Worm (Caenorhabditis elegans) whole organism, L1 larva: Measurements from ENCODE around the gene hmg-1.2.

Experiments
- C16A3.4 ChIP-seq: fragments of 150-350 bp; optimal IDR thresholded peaks from 2 replicates; lab custom pipeline; 2014; ENCODE audit warnings: missing biosample characterization, missing genetic modification characterization
- F16B12.6 ChIP-seq: fragments of 150-350 bp; optimal IDR thresholded peaks from 2 replicates; lab custom pipeline; 2014; ENCODE audit warnings: missing biosample characterization, missing genetic modification characterization
- aha-1 ChIP-seq: fragments of 150-350 bp; optimal IDR thresholded peaks from 2 replicates; lab custom pipeline; 2014; ENCODE audit warnings: missing biosample characterization, missing genetic modification characterization
- ceh-82 ChIP-seq, 3 experiments: fragments of 150-350 bp in 1 of 3; sonication (generic microtip) in 2 of 3; optimal IDR thresholded peaks; 2 replicates each; lab custom pipeline; 2014 to 2017; ENCODE audit warnings: missing biosample characterization in 3 of 3, missing genetic modification characterization in 3 of 3
- dpl-1 ChIP-seq, 3 experiments: fragments of 150-350 bp in 2 of 3; sonication (generic microtip) in 1 of 3; optimal IDR thresholded peaks; 2 replicates each; lab custom pipeline; 2014 to 2017; ENCODE audit warnings: missing biosample characterization in 3 of 3, missing genetic modification characterization in 3 of 3, missing genetic modification reagents in 3 of 3
- efl-3 ChIP-seq: fragments of 200-800 bp; sonication (Bioruptor generic); optimal IDR thresholded peaks from 2 replicates; lab custom pipeline; 2018; ENCODE audit warnings: mild to moderate bottlenecking, missing genetic modification characterization, missing compliant biosample characterization
- fkh-10 ChIP-seq: sonication (generic microtip); optimal IDR thresholded peaks from 2 replicates; lab custom pipeline; 2017; ENCODE audit warnings: missing biosample characterization, missing genetic modification reagents, missing genetic modification characterization
- lin-13 ChIP-seq: fragments of 150-350 bp; optimal IDR thresholded peaks from 2 replicates; lab custom pipeline; 2014; ENCODE audit warnings: missing biosample characterization, missing genetic modification reagents, missing genetic modification characterization
- nhr-11 ChIP-seq: fragments of 150-350 bp; optimal IDR thresholded peaks from 2 replicates; lab custom pipeline; 2014; ENCODE audit warnings: missing biosample characterization, missing genetic modification characterization
- nhr-28 ChIP-seq: fragments of 150-350 bp; optimal IDR thresholded peaks from 2 replicates; lab custom pipeline; 2014; ENCODE audit warnings: missing biosample characterization, missing genetic modification characterization
- snpc-4 ChIP-seq: fragments of 150-350 bp; optimal IDR thresholded peaks from 2 replicates; lab custom pipeline; 2014; ENCODE audit warnings: missing biosample characterization, missing genetic modification characterization
- xbp-1 ChIP-seq: sonication (generic microtip); optimal IDR thresholded peaks from 2 replicates; lab custom pipeline; 2016; ENCODE audit warnings: missing genetic modification characterization, missing compliant biosample characterization
- zip-4 ChIP-seq: fragments of 200-800 bp; sonication (Bioruptor generic); optimal IDR thresholded peaks from 2 replicates; lab custom pipeline; 2018; ENCODE audit warnings: mild to moderate bottlenecking, missing genetic modification characterization, moderate library complexity, missing compliant biosample characterization
- ztf-11 ChIP-seq, 2 experiments: sonication (generic microtip); optimal IDR thresholded peaks; 2 replicates each; lab custom pipeline; 2016 to 2017; ENCODE audit warnings: missing genetic modification characterization in 2 of 2, missing biosample characterization in 1 of 2, missing compliant biosample characterization in 1 of 2

DNA sequence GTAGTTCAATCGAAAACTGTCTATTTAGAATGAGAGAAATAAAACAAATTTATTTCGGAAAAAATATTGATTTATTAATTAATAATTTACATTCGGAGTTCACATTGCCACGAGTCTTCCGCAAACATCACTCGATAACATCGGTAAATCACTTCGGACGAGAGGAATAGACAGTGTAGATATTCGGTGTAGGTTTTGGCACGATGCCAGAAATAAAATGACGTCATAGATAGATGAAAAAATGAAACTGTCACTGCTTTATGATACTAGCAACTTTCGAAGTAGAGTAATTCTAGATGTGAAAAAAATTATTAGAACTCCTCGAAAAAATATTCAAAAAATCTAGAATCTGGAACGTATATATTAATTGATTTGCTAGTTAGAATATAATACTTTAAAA lies 727 bp upstream of the hmg-1.2 start:
- no peak for TF ChIP-seq efl-3
- TF ChIP-seq xbp-1: no peak
- no peak for TF ChIP-seq nhr-28 (tag; lab: Kevin White, UChicago)
- peak; percentile 19 for TF ChIP-seq lin-13 (GFP tag; lab: Kevin White, UChicago)
- no peak for TF ChIP-seq C16A3.4 (tag; lab: Kevin White, UChicago)
- TF ChIP-seq nhr-11 (tag; lab: Kevin White, UChicago): no peak
- no peak for TF ChIP-seq ztf-11 (tag; optimal IDR thresholded peaks at IDR 0.05; lab: Kevin White, UChicago)
- no peak for TF ChIP-seq zip-4
- TF ChIP-seq dpl-1 (GFP tag; optimal IDR thresholded peaks at IDR 0.05; lab: Kevin White, UChicago): no peak
- TF ChIP-seq snpc-4 (tag; lab: Kevin White, UChicago): no peak
- no peak for TF ChIP-seq fkh-10 (GFP tag; lab: Kevin White, UChicago)
- no peak for TF ChIP-seq F16B12.6 (tag; lab: Kevin White, UChicago)
- TF ChIP-seq ceh-82 (tag; optimal IDR thresholded peaks at IDR 0.05; lab: Kevin White, UChicago): no peak
- TF ChIP-seq aha-1 (tag; lab: Kevin White, UChicago): no peak
